Worm (Caenorhabditis elegans): ENCODE measurements around the gene smg-8.

- TF ChIP-seq flt-1 (GFP tag; IDR thresholded peaks at IDR 0.05) (no peak), ref-1 (GFP tag; conservative IDR thresholded peaks at IDR 0.05) (no peak), ztf-29 (GFP tag; IDR thresholded peaks at IDR 0.05) (no peak), cog-1 (tag; optimal IDR thresholded peaks at IDR 0.05) (no peak), tab-1 (GFP tag; IDR thresholded peaks at IDR 0.05) (no peak), med-1 (GFP tag; optimal IDR thresholded peaks at IDR 0.05; ENCODE audit: insufficient read depth) (no peak), klf-2 (GFP tag; conservative IDR thresholded peaks at IDR 0.05) (no peak), ztf-23 (GFP tag; IDR thresholded peaks at IDR 0.05) (no peak), T22C8.4 (GFP tag; IDR thresholded peaks at IDR 0.05) (no peak)
These were observed 47.4 kb upstream of the smg-8 start for ce11 chrII:14393766-14394165.

Data from whole organism, midembryonic.